Fruit fly (Drosophila melanogaster): ENCODE data around the gene vls.

Gene vls

DNA sequence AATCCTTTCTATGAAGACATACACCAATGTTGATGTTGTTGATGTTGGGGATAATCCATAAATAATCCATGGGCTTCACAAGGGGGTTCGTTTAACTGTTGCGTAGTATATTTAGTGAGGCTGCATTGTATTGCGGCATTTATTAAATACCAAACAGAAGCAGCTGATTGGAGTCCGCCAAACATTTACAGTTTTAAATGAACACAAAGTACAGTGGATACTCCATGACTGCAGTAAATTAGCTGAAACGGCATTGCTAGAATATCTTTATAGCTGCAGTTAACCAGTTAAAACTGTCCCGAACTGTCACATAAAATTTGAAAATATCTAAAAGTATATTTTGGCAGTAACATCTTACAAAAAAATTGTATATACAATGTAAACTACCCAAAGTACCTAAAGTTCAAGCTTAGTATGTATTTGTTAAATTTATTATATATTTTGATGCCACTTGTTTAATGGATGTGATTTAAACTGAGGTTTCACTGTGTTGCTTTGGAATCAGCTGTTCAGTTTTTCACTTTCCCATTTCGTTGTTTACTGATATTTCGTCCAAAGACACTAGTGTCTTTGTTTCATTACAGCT, 25.7 kb upstream of the vls start, which contains the start of the genes CG10747 and Pyroxd1 (continued):
- TF ChIP-seq rgr (GFP tag; optimal IDR thresholded peaks at IDR 0.05) = peak; percentile 98
- peak; percentile 99 for TF ChIP-seq HLH106 (tag; optimal IDR thresholded peaks at IDR 0.05)
- TF ChIP-seq CrebA (GFP tag; optimal IDR thresholded peaks at IDR 0.05; ENCODE audit: borderline replicate concordance) = no peak
- no peak for TF ChIP-seq Vsx2 (GFP tag; optimal IDR thresholded peaks at IDR 0.05; ENCODE audit: partially characterized antibody)
- TF ChIP-seq OdsH (GFP tag; optimal IDR thresholded peaks at IDR 0.05) = peak; percentile 98
- no peak for TF ChIP-seq N (GFP tag; optimal IDR thresholded peaks at IDR 0.05)
- TF ChIP-seq Myc (optimal IDR thresholded peaks at IDR 0.05) = no peak
- TF ChIP-seq CG32264 (GFP tag; optimal IDR thresholded peaks at IDR 0.05) = peak; percentile 94
- TF ChIP-seq Sp1 (GFP tag; optimal IDR thresholded peaks at IDR 0.05) = peak; percentile 99
- TF ChIP-seq tai (GFP tag; optimal IDR thresholded peaks at IDR 0.05) = no peak

DNA sequence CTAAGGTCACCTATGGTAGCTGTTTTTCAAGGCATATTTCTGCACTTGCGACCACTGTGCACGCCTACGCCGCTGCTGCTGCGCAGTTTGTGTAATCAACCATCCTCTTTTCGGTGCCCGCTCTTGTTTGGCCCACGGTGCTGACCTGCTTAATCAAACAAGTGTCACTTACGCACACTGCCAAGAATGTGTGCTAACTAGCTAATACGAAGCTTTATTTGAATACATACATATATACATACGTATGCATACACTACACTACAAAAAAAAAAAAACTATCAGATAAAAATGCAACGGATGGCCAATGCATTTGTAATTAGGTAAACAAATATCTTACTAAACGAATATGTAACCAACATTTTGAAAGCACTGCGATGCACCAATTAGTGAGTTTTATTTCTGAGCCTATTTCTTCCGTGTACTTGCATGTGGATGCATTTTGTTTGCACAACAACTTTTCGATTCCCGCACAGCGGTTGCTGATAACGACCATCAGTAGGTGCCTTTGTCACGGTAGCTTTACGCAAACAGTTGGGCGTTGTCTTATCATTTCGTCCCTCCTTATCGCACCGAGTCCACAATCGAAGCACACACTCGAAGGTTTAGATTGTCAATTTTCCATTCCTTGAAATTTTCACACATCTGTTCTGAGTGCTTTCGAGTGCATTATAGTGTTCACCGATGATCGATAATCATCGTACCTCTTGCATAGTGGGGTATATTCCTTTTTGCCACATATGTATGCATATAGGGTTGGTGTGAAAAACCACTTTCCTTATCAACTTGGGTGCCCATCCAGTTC, 21.0 kb upstream of the vls start:
- TF ChIP-seq Rel (GFP tag; optimal IDR thresholded peaks at IDR 0.05) (peak; percentile 50), Rel (tag; optimal IDR thresholded peaks at IDR 0.05) (peak; percentile 48), dmrt93B (GFP tag; optimal IDR thresholded peaks at IDR 0.05) (peak; percentile 81), CrebA (GFP tag; optimal IDR thresholded peaks at IDR 0.05; ENCODE audit: borderline replicate concordance) (no peak), ey (GFP tag; optimal IDR thresholded peaks at IDR 0.05) (peak; percentile 96), Hnf4 (GFP tag; optimal IDR thresholded peaks at IDR 0.05) (peak; percentile 92), pan (optimal IDR thresholded peaks at IDR 0.05) (no peak), psq (GFP tag; optimal IDR thresholded peaks at IDR 0.05) (peak; percentile 88), Hr83 (GFP tag; optimal IDR thresholded peaks at IDR 0.05; ENCODE audit: poor library complexity, severe bottlenecking) (peak; percentile 48), rgr (GFP tag; optimal IDR thresholded peaks at IDR 0.05) (peak; percentile 93), Hr78 (GFP tag; optimal IDR thresholded peaks at IDR 0.05) (no peak), OdsH (GFP tag; optimal IDR thresholded peaks at IDR 0.05) (peak; percentile 93), woc (GFP tag; optimal IDR thresholded peaks at IDR 0.05) (peak; percentile 63), h (GFP tag; optimal IDR thresholded peaks at IDR 0.05) (peak; percentile 94), brk (GFP tag; optimal IDR thresholded peaks at IDR 0.05) (peak; percentile 94), jim (GFP tag; optimal IDR thresholded peaks at IDR 0.05) (no peak), HLH106 (tag; optimal IDR thresholded peaks at IDR 0.05) (peak; percentile 80), Dfd (GFP tag; optimal IDR thresholded peaks at IDR 0.05) (peak; percentile 32), sage (GFP tag; optimal IDR thresholded peaks at IDR 0.05) (peak; percentile 33), Sp1 (GFP tag; optimal IDR thresholded peaks at IDR 0.05) (peak; percentile 92), br (GFP tag; optimal IDR thresholded peaks at IDR 0.05) (peak; percentile 94), usp (GFP tag; optimal IDR thresholded peaks at IDR 0.05) (no peak), Mio (GFP tag; optimal IDR thresholded peaks at IDR 0.05) (peak; percentile 69), fru (GFP tag; optimal IDR thresholded peaks at IDR 0.05) (peak; percentile 96), tai (GFP tag; optimal IDR thresholded peaks at IDR 0.05) (no peak), CG32264 (GFP tag; optimal IDR thresholded peaks at IDR 0.05) (peak; percentile 78), dsf (GFP tag; optimal IDR thresholded peaks at IDR 0.05; ENCODE audit: borderline replicate concordance) (peak; percentile 51), GATAd (GFP tag; optimal IDR thresholded peaks at IDR 0.05) (no peak), N (GFP tag; optimal IDR thresholded peaks at IDR 0.05) (no peak), Vsx2 (GFP tag; optimal IDR thresholded peaks at IDR 0.05; ENCODE audit: partially characterized antibody) (no peak), foxo (GFP tag; optimal IDR thresholded peaks at IDR 0.05) (peak; percentile 68 to 95), lola (GFP tag; optimal IDR thresholded peaks at IDR 0.05) (no peak), Dif (GFP tag; optimal IDR thresholded peaks at IDR 0.05; ENCODE audit: partially characterized antibody) (peak; percentile 49), Abd-B (GFP tag; optimal IDR thresholded peaks at IDR 0.05) (no peak), Jra (GFP tag; optimal IDR thresholded peaks at IDR 0.05) (peak; percentile 80), sv (GFP tag; optimal IDR thresholded peaks at IDR 0.05) (peak; percentile 87)

Data from whole organism, wandering third instar larva.